ENCODE assay signal across 7 worm cellular contexts in genomic region chrIV:12845596-12845995, ce11.
TF ChIP-seq lines count a peak whose summit lies in the region.

txt-19 (plus strand) TSS chrIV:12845899.

TF ChIP-seq in whole organism, L1 larva, 84 proteins besides CTCF, POLR2A, EP300 and RAD21 (continues in another document):
- TF ChIP-seq mef-2 (tag; optimal IDR thresholded peaks at IDR 0.05; lab: Kevin White, UChicago) = no peak
- TF ChIP-seq ceh-88 (GFP tag; IDR thresholded peaks at IDR 0.05; lab: Robert Waterston, UW) = no peak
- TF ChIP-seq skn-1 (tag; optimal IDR thresholded peaks at IDR 0.05; lab: Kevin White, UChicago) = no peak
- TF ChIP-seq tbx-2 (tag; optimal IDR thresholded peaks at IDR 0.05; lab: Kevin White, UChicago) = peak; percentile 11
- TF ChIP-seq mab-9 (GFP tag; IDR thresholded peaks at IDR 0.05; lab: Robert Waterston, UW) = no peak
- TF ChIP-seq mep-1 (tag; optimal IDR thresholded peaks at IDR 0.05; lab: Kevin White, UChicago) = no peak
- TF ChIP-seq lin-15B (tag; optimal IDR thresholded peaks at IDR 0.05; lab: Kevin White, UChicago) = no peak
- TF ChIP-seq unc-62 (GFP tag; optimal IDR thresholded peaks at IDR 0.05; lab: Kevin White, UChicago) = no peak
- TF ChIP-seq sup-37 (GFP tag; optimal IDR thresholded peaks at IDR 0.05; lab: Kevin White, UChicago) = no peak
- TF ChIP-seq nhr-85 (tag; lab: Kevin White, UChicago) = no peak
- TF ChIP-seq nhr-71 (tag; optimal IDR thresholded peaks at IDR 0.05; lab: Kevin White, UChicago) = peak; percentile 31
- TF ChIP-seq ets-5 (GFP tag; IDR thresholded peaks at IDR 0.05; lab: Robert Waterston, UW) = no peak
- no peak for TF ChIP-seq grh-1 (GFP tag; IDR thresholded peaks at IDR 0.05; lab: Robert Waterston, UW)
- TF ChIP-seq ceh-8 (GFP tag; optimal IDR thresholded peaks at IDR 0.05; lab: Kevin White, UChicago) = no peak

TF ChIP-seq in whole organism, L2 larva, 48 proteins besides CTCF, POLR2A, EP300 and RAD21 (continues in another document):
- TF ChIP-seq lin-11 (tag; optimal IDR thresholded peaks at IDR 0.05; lab: Kevin White, UChicago) = peak; percentile 6
- TF ChIP-seq unc-55 (GFP tag; optimal IDR thresholded peaks at IDR 0.05; lab: Kevin White, UChicago) = peak; percentile 44
- no peak for TF ChIP-seq ceh-82 (tag; optimal IDR thresholded peaks at IDR 0.05; lab: Kevin White, UChicago)
- TF ChIP-seq mab-5 (tag; optimal IDR thresholded peaks at IDR 0.05; lab: Kevin White, UChicago) = no peak
- TF ChIP-seq nhr-10 (tag; optimal IDR thresholded peaks at IDR 0.05; lab: Kevin White, UChicago) = no peak
- TF ChIP-seq C34F6.9 (tag; optimal IDR thresholded peaks at IDR 0.05; lab: Kevin White, UChicago) = peak; percentile 41
- TF ChIP-seq alr-1 (tag; optimal IDR thresholded peaks at IDR 0.05; lab: Kevin White, UChicago) = no peak
- TF ChIP-seq F13H6.1 (tag; optimal IDR thresholded peaks at IDR 0.05; lab: Kevin White, UChicago) = peak; percentile 28
- peak; percentile 12 for TF ChIP-seq crh-2 (tag; optimal IDR thresholded peaks at IDR 0.05; lab: Kevin White, UChicago)
- peak in 1 of 2 experiments; percentile 18 for TF ChIP-seq lsy-2 (tag; optimal IDR thresholded peaks at IDR 0.05; lab: Kevin White, UChicago)
- no peak for TF ChIP-seq nhr-77 (tag; optimal IDR thresholded peaks at IDR 0.05; lab: Kevin White, UChicago)
- no peak for TF ChIP-seq ztf-1 (GFP tag; conservative IDR thresholded peaks at IDR 0.05; lab: Robert Waterston, UW)
- peak; percentile 18 for TF ChIP-seq nhr-129 (tag; optimal IDR thresholded peaks at IDR 0.05; lab: Kevin White, UChicago)

TF ChIP-seq in whole organism, L3 larva, 47 proteins besides CTCF, POLR2A, EP300 and RAD21:
- peak; percentile 63 for TF ChIP-seq lin-39 (tag; optimal IDR thresholded peaks at IDR 0.05; lab: Kevin White, UChicago)
- peak; percentile 8 for TF ChIP-seq hmg-11 (tag; optimal IDR thresholded peaks at IDR 0.05; lab: Kevin White, UChicago)
- TF ChIP-seq eor-1 (tag; optimal IDR thresholded peaks at IDR 0.05; lab: Kevin White, UChicago) = no peak
- TF ChIP-seq elt-1 (tag; optimal IDR thresholded peaks at IDR 0.05; lab: Kevin White, UChicago) = no peak
- TF ChIP-seq aly-2 (tag; optimal IDR thresholded peaks at IDR 0.05; lab: Kevin White, UChicago) = no peak
- TF ChIP-seq ZK546.5 (tag; optimal IDR thresholded peaks at IDR 0.05; lab: Kevin White, UChicago) = no peak
- no peak for TF ChIP-seq lin-15B (tag; optimal IDR thresholded peaks at IDR 0.05; lab: Kevin White, UChicago)
- TF ChIP-seq nfya-1 (tag; optimal IDR thresholded peaks at IDR 0.05; lab: Kevin White, UChicago; ENCODE audit: insufficient read depth) = peak; percentile 50
- TF ChIP-seq lsy-12 (tag; optimal IDR thresholded peaks at IDR 0.05; lab: Kevin White, UChicago) = no peak

TF ChIP-seq in whole organism, L4 larva, 104 proteins besides CTCF, POLR2A, EP300 and RAD21:
- TF ChIP-seq mdt-29 (GFP tag; IDR thresholded peaks at IDR 0.05; lab: Robert Waterston, UW) (no peak), unc-130 (GFP tag; optimal IDR thresholded peaks at IDR 0.05; lab: Kevin White, UChicago) (no peak), rbr-2 (tag; optimal IDR thresholded peaks at IDR 0.05; lab: Kevin White, UChicago) (peak; percentile 21), set-16 (GFP tag; IDR thresholded peaks at IDR 0.05; lab: Robert Waterston, UW) (peak; percentile 71), jun-1 (tag; optimal IDR thresholded peaks at IDR 0.05; lab: Kevin White, UChicago) (no peak), aha-1 (tag; lab: Kevin White, UChicago) (peak; percentile 28), F44E2.7 (GFP tag; IDR thresholded peaks at IDR 0.05; lab: Robert Waterston, UW) (no peak), hlh-11 (tag; optimal IDR thresholded peaks at IDR 0.05; lab: Kevin White, UChicago) (peak; percentile 16), pqm-1 (tag; optimal IDR thresholded peaks at IDR 0.05; lab: Kevin White, UChicago) (no peak), ceh-44 (GFP tag; IDR thresholded peaks at IDR 0.05; lab: Robert Waterston, UW) (no peak), pha-4 (GFP tag; IDR thresholded peaks at IDR 0.05; lab: Robert Waterston, UW) (no peak), pha-4 (tag; optimal IDR thresholded peaks at IDR 0.05; lab: Kevin White, UChicago) (no peak), sdz-12 (GFP tag; optimal IDR thresholded peaks at IDR 0.05; lab: Kevin White, UChicago) (peak; percentile 5), nhr-48 (tag; optimal IDR thresholded peaks at IDR 0.05; lab: Kevin White, UChicago) (no peak)

TF ChIP-seq in whole organism, late embryonic, 69 proteins besides CTCF, POLR2A, EP300 and RAD21:
- TF ChIP-seq fax-1 (tag; optimal IDR thresholded peaks at IDR 0.05; lab: Kevin White, UChicago) (peak; percentile 13), tbx-2 (tag; optimal IDR thresholded peaks at IDR 0.05; lab: Kevin White, UChicago) (peak; percentile 11), hlh-30 (tag; optimal IDR thresholded peaks at IDR 0.05; lab: Kevin White, UChicago; ENCODE audit: insufficient read depth) (no peak), ceh-31 (tag; optimal IDR thresholded peaks at IDR 0.05; lab: Kevin White, UChicago) (peak; percentile 42), ceh-18 (tag; optimal IDR thresholded peaks at IDR 0.05; lab: Kevin White, UChicago) (peak; percentile 35), nfya-1 (tag; optimal IDR thresholded peaks at IDR 0.05; lab: Kevin White, UChicago) (peak; percentile 9), ceh-14 (tag; optimal IDR thresholded peaks at IDR 0.05; lab: Kevin White, UChicago) (peak; percentile 53), K09A11.1 (tag; optimal IDR thresholded peaks at IDR 0.05; lab: Kevin White, UChicago; ENCODE audit: insufficient read depth) (no peak), unc-42 (tag; optimal IDR thresholded peaks at IDR 0.05; lab: Kevin White, UChicago) (peak; percentile 27)

TF ChIP-seq in whole organism, mixed stage, embryonic, 35 proteins besides CTCF, POLR2A, EP300 and RAD21:
- TF ChIP-seq sem-2 (GFP tag; optimal IDR thresholded peaks at IDR 0.05; lab: Kevin White, UChicago) = no peak
- no peak for TF ChIP-seq lsy-2 (tag; optimal IDR thresholded peaks at IDR 0.05; lab: Kevin White, UChicago)
- TF ChIP-seq ces-1 (GFP tag; optimal IDR thresholded peaks at IDR 0.05; lab: Kevin White, UChicago) = peak; percentile 67

TF ChIP-seq in whole organism, young adult, 124 proteins besides CTCF, POLR2A, EP300 and RAD21:
- TF ChIP-seq cebp-1 (GFP tag; IDR thresholded peaks at IDR 0.05; lab: Robert Waterston, UW) = no peak
- TF ChIP-seq cebp-1 (tag; optimal IDR thresholded peaks at IDR 0.05; lab: Kevin White, UChicago) = peak; percentile 35
- no peak for TF ChIP-seq attf-6 (GFP tag; IDR thresholded peaks at IDR 0.05; lab: Robert Waterston, UW)
- TF ChIP-seq lin-35 (GFP tag; optimal IDR thresholded peaks at IDR 0.05; lab: Kevin White, UChicago) = no peak
- no peak for TF ChIP-seq somi-1 (GFP tag; optimal IDR thresholded peaks at IDR 0.05; lab: Kevin White, UChicago)
- no peak for TF ChIP-seq Y56A3A.18 (GFP tag; IDR thresholded peaks at IDR 0.05; lab: Robert Waterston, UW)
- no peak for TF ChIP-seq madf-6 (GFP tag; IDR thresholded peaks at IDR 0.05; lab: Robert Waterston, UW)
- no peak for TF ChIP-seq attf-3 (GFP tag; conservative IDR thresholded peaks at IDR 0.05; lab: Robert Waterston, UW)
- TF ChIP-seq ceh-27 (GFP tag; optimal IDR thresholded peaks at IDR 0.05; lab: Kevin White, UChicago) = peak; percentile 0
- TF ChIP-seq K12H6.12 (tag; optimal IDR thresholded peaks at IDR 0.05; lab: Kevin White, UChicago) = peak; percentile 1
- TF ChIP-seq snpc-4 (GFP tag; optimal IDR thresholded peaks at IDR 0.05; lab: Kevin White, UChicago) = no peak
- TF ChIP-seq snpc-4 (tag; optimal IDR thresholded peaks at IDR 0.05; lab: Kevin White, UChicago) = no peak
- TF ChIP-seq nhr-90 (tag; optimal IDR thresholded peaks at IDR 0.05; lab: Kevin White, UChicago) = no peak
